Fruit fly (Drosophila melanogaster) whole organism, embryonic: Measurements from ENCODE around the gene Ugt35A1.

Experiments used
- Aef1 ChIP-seq: fragments of 200-800 bp; sonication (Bioruptor generic); IDR thresholded peaks from 3 replicates; pipeline ENCODE4 v1.3.6; 2022; ENCODE audit warnings: missing biosample characterization, missing genetic modification characterization
- CG10462 ChIP-seq: fragments of 200-800 bp; sonication (Bioruptor generic); optimal IDR thresholded peaks from 2 replicates; lab custom pipeline; 2016; ENCODE audit warnings: missing biosample characterization, missing genetic modification characterization
- CG11085 ChIP-seq: fragments of 200-800 bp; sonication (Bioruptor generic); IDR thresholded peaks from 2 replicates; pipeline ENCODE4 v1.3.6; 2022; ENCODE audit warnings: missing biosample characterization, missing genetic modification characterization
- CG12104 ChIP-seq: fragments of 200-800 bp; sonication (Bioruptor generic); optimal IDR thresholded peaks from 3 replicates; lab custom pipeline; 2016; ENCODE audit warnings: missing biosample characterization, missing genetic modification characterization
- CG12391 ChIP-seq: fragments of 200-800 bp; sonication (Bioruptor generic); optimal IDR thresholded peaks from 3 replicates; lab custom pipeline; 2018; ENCODE audit warnings: missing biosample characterization, mild to moderate bottlenecking, missing genetic modification characterization, moderate library complexity
- CG13123 ChIP-seq: fragments of 200-800 bp; sonication (Bioruptor generic); optimal IDR thresholded peaks from 2 replicates; lab custom pipeline; 2016; ENCODE audit warnings: missing biosample characterization, missing genetic modification characterization
- CG1647 ChIP-seq: fragments of 200-800 bp; sonication (Bioruptor generic); optimal IDR thresholded peaks from 3 replicates; lab custom pipeline; 2016; ENCODE audit warnings: missing biosample characterization, missing genetic modification characterization
- CG17568 ChIP-seq: fragments of 200-800 bp; sonication (Bioruptor generic); optimal IDR thresholded peaks from 2 replicates; lab custom pipeline; 2018; ENCODE audit warnings: missing biosample characterization, mild to moderate bottlenecking, missing genetic modification characterization, moderate library complexity
- CG18599 ChIP-seq: fragments of 200-800 bp; sonication (Bioruptor generic); optimal IDR thresholded peaks from 3 replicates; lab custom pipeline; 2017; ENCODE audit warnings: missing biosample characterization, missing genetic modification characterization, mild to moderate bottlenecking, moderate library complexity, missing genetic modification reagents
- CG31224 ChIP-seq: fragments of 200-800 bp; sonication (Bioruptor generic); IDR thresholded peaks from 2 replicates; pipeline ENCODE4 v1.3.6; 2022; ENCODE audit warnings: missing biosample characterization, missing genetic modification characterization
- CG32772 ChIP-seq: fragments of 200-800 bp; sonication (Bioruptor generic); IDR thresholded peaks from 2 replicates; pipeline ENCODE4 v1.3.6; 2022; ENCODE audit warnings: missing biosample characterization, missing genetic modification characterization
- CG3281 ChIP-seq: fragments of 200-800 bp; sonication (Bioruptor generic); optimal IDR thresholded peaks from 3 replicates; lab custom pipeline; 2017; ENCODE audit warnings: missing biosample characterization, mild to moderate bottlenecking, missing genetic modification characterization
- CG6272 ChIP-seq: fragments of 200-800 bp; sonication (Bioruptor generic); IDR thresholded peaks from 2 replicates; pipeline ENCODE4 v1.3.6; 2022; ENCODE audit warnings: missing biosample characterization, missing genetic modification characterization
- CG6791 ChIP-seq: fragments of 200-800 bp; sonication (Bioruptor generic); IDR thresholded peaks from 3 replicates; pipeline ENCODE4 v1.3.6; 2022; ENCODE audit warnings: missing biosample characterization, missing genetic modification characterization; ENCODE audit not compliant: partially characterized antibody
- CG7839 ChIP-seq: fragments of 200-800 bp; sonication (Bioruptor generic); optimal IDR thresholded peaks from 3 replicates; lab custom pipeline; 2018; ENCODE audit warnings: missing biosample characterization, mild to moderate bottlenecking, missing genetic modification characterization, moderate library complexity
- CG8765 ChIP-seq: fragments of 200-800 bp; sonication (Bioruptor generic); IDR thresholded peaks from 2 replicates; pipeline ENCODE4 v1.3.6; 2022; ENCODE audit warnings: missing biosample characterization, missing genetic modification characterization
- CG8924 ChIP-seq: fragments of 200-800 bp; optimal IDR thresholded peaks from 3 replicates; lab custom pipeline; 2019; ENCODE audit warnings: missing biosample characterization, mild to moderate bottlenecking, missing genetic modification characterization, moderate library complexity
- CG9932 ChIP-seq: fragments of 200-800 bp; sonication (Bioruptor generic); IDR thresholded peaks from 2 replicates; pipeline ENCODE4 v1.3.6; 2022; ENCODE audit warnings: missing biosample characterization, missing genetic modification characterization
- CTCF ChIP-seq: fragments of 200-800 bp; sonication (Bioruptor generic); optimal IDR thresholded peaks from 2 replicates; lab custom pipeline; 2017; ENCODE audit warnings: missing biosample characterization, mild to moderate bottlenecking, missing genetic modification characterization, moderate library complexity
- Fer3 ChIP-seq: fragments of 200-800 bp; sonication (Bioruptor generic); optimal IDR thresholded peaks from 2 replicates; lab custom pipeline; 2018; ENCODE audit warnings: missing biosample characterization, mild to moderate bottlenecking, missing genetic modification characterization, moderate library complexity
- Hey ChIP-seq: fragments of 200-800 bp; sonication (Bioruptor generic); optimal IDR thresholded peaks from 3 replicates; lab custom pipeline; 2018; ENCODE audit warnings: missing biosample characterization, mild to moderate bottlenecking, missing genetic modification characterization
- Hr51 ChIP-seq, 2 experiments: fragments of 200-800 bp; sonication (Bioruptor generic); optimal IDR thresholded peaks; 2 replicates in 1 of 2; 3 replicates in 1 of 2; lab custom pipeline; 2016 to 2018; ENCODE audit warnings: missing biosample characterization in 2 of 2, missing genetic modification characterization in 2 of 2, mild to moderate bottlenecking in 1 of 2, moderate library complexity in 1 of 2
- Myb ChIP-seq: fragments of 200-800 bp; sonication (Bioruptor generic); optimal IDR thresholded peaks from 2 replicates; lab custom pipeline; 2016; ENCODE audit warnings: missing biosample characterization, missing genetic modification characterization
- NFAT ChIP-seq: fragments of 200-800 bp; sonication (Bioruptor generic); IDR thresholded peaks from 2 replicates; pipeline ENCODE4 v1.3.6; 2022; ENCODE audit warnings: missing biosample characterization, missing genetic modification characterization
- Nf-YB ChIP-seq: fragments of 200-800 bp; sonication (Bioruptor generic); optimal IDR thresholded peaks from 3 replicates; lab custom pipeline; 2019; ENCODE audit warnings: missing biosample characterization, mild to moderate bottlenecking, missing genetic modification characterization, moderate library complexity
- Ptx1 ChIP-seq: fragments of 200-800 bp; sonication (Bioruptor generic); IDR thresholded peaks from 2 replicates; pipeline ENCODE4 v1.3.6; 2022; ENCODE audit warnings: missing biosample characterization, missing genetic modification characterization
- Sin3A ChIP-seq: fragments of >200 bp; optimal IDR thresholded peaks from 2 replicates; lab custom pipeline; 2018
- Spps ChIP-seq: fragments of 200-800 bp; sonication (Bioruptor generic); optimal IDR thresholded peaks from 2 replicates; lab custom pipeline; 2018; ENCODE audit warnings: missing biosample characterization, mild to moderate bottlenecking, missing genetic modification characterization
- Taf1 ChIP-seq: fragments of 200-800 bp; sonication (Bioruptor generic); IDR thresholded peaks from 2 replicates; pipeline ENCODE4 v1.3.6; 2022; ENCODE audit warnings: missing biosample characterization, missing genetic modification characterization
- Vsx1 ChIP-seq: fragments of 200-800 bp; sonication (Bioruptor generic); optimal IDR thresholded peaks from 2 replicates; lab custom pipeline; 2017; ENCODE audit warnings: missing biosample characterization, mild to moderate bottlenecking, missing genetic modification characterization, missing genetic modification reagents
- al ChIP-seq: fragments of 200-800 bp; sonication (Bioruptor generic); IDR thresholded peaks from 2 replicates; pipeline ENCODE4 v1.3.6; 2022; ENCODE audit warnings: missing biosample characterization, missing genetic modification characterization
- btn ChIP-seq: fragments of 200-800 bp; sonication (Bioruptor generic); optimal IDR thresholded peaks from 2 replicates; lab custom pipeline; 2016; ENCODE audit warnings: missing biosample characterization, missing genetic modification characterization
- caup ChIP-seq: fragments of 200-800 bp; sonication (Bioruptor generic); optimal IDR thresholded peaks from 3 replicates; lab custom pipeline; 2017; ENCODE audit warnings: missing biosample characterization, mild to moderate bottlenecking, missing genetic modification characterization, moderate library complexity; ENCODE audit not compliant: severe bottlenecking
- ci ChIP-seq: fragments of 200-800 bp; sonication (Bioruptor generic); IDR thresholded peaks from 3 replicates; pipeline ENCODE4 v1.3.6; 2022; ENCODE audit warnings: missing biosample characterization, missing genetic modification characterization
- corto ChIP-seq: fragments of 200-800 bp; sonication (Bioruptor generic); optimal IDR thresholded peaks from 2 replicates; lab custom pipeline; 2016; ENCODE audit warnings: missing biosample characterization, mild to moderate bottlenecking, missing genetic modification characterization, moderate library complexity
- cwo ChIP-seq: fragments of 200-800 bp; sonication (Bioruptor generic); optimal IDR thresholded peaks from 3 replicates; lab custom pipeline; 2017; ENCODE audit warnings: missing biosample characterization, missing genetic modification characterization, mild to moderate bottlenecking, moderate library complexity, missing genetic modification reagents
- grn ChIP-seq: fragments of 200-800 bp; sonication (Bioruptor generic); optimal IDR thresholded peaks from 3 replicates; lab custom pipeline; 2017; ENCODE audit warnings: missing biosample characterization, missing genetic modification characterization
- kah ChIP-seq: fragments of 200-800 bp; sonication (Bioruptor generic); optimal IDR thresholded peaks from 2 replicates; lab custom pipeline; 2018; ENCODE audit warnings: missing biosample characterization, mild to moderate bottlenecking, missing genetic modification characterization
- lbe ChIP-seq: fragments of 200-800 bp; sonication (Bioruptor generic); optimal IDR thresholded peaks from 2 replicates; lab custom pipeline; 2016; ENCODE audit warnings: missing biosample characterization, mild to moderate bottlenecking, missing genetic modification characterization
- pum ChIP-seq: fragments of 200-800 bp; sonication (Bioruptor generic); optimal IDR thresholded peaks from 2 replicates; lab custom pipeline; 2016; ENCODE audit warnings: missing biosample characterization, missing genetic modification characterization
- sc ChIP-seq, 3 experiments: fragments of >200 bp in 2 of 3; fragments of 200-800 bp in 1 of 3; sonication (Bioruptor generic) in 1 of 3; optimal IDR thresholded peaks; 2 replicates in 2 of 3; 3 replicates in 1 of 3; lab custom pipeline; 2017; ENCODE audit warnings: mild to moderate bottlenecking in 1 of 3, missing biosample characterization in 1 of 3, missing genetic modification characterization in 1 of 3, missing genetic modification reagents in 1 of 3
- usp ChIP-seq: fragments of >200 bp; optimal IDR thresholded peaks from 2 replicates; lab custom pipeline; 2017; ENCODE audit warnings: missing biosample characterization, missing genetic modification characterization
- wor ChIP-seq: fragments of 200-800 bp; sonication (Bioruptor generic); IDR thresholded peaks from 2 replicates; pipeline ENCODE4 v1.3.6; 2022; ENCODE audit warnings: missing biosample characterization, missing genetic modification characterization

Ugt35A1 gene

dm6 chr3R:11153799-11154273 is 18.6 kb downstream of the Ugt35A1 start, which contains the start of gene Ugt302K1 (continued):
- TF ChIP-seq cwo (GFP tag; lab: Kevin White, UChicago) (peak; percentile 37), wor (GFP tag; lab: Robert Waterston, UW) (no peak), CG18599 (peak; percentile 66), Myb (no peak), pum (no peak), Spps (no peak), CG8765 (no peak; the same call in 1 of the 2 replicates), Hey (tag; lab: Kevin White, UChicago) (no peak), Sin3A (lab: Kevin White, UChicago) (no peak), CG7839 (tag; lab: Kevin White, UChicago) (peak; percentile 47), CG12104 (GFP tag; lab: Kevin White, UChicago) (no peak), CG32772 (GFP tag; lab: Robert Waterston, UW) (no peak), CG3281 (peak; percentile 56), CG9932 (GFP tag; lab: Robert Waterston, UW) (no peak; the same call in 1 of the 2 replicates), al (GFP tag; lab: Robert Waterston, UW) (peak; percentile 56; the same call in 1 of the 2 replicates), CTCF (no peak), caup (GFP tag; lab: Kevin White, UChicago) (peak; percentile 1), CG13123 (GFP tag; lab: Kevin White, UChicago) (no peak), lbe (peak; percentile 58), Vsx1 (GFP tag; lab: Kevin White, UChicago) (no peak), Hr51 (GFP tag; optimal IDR thresholded peaks at IDR 0.05; lab: Kevin White, UChicago) (peak in 1 of 2 experiments; percentile 2), CG31224 (GFP tag; lab: Robert Waterston, UW) (0 out of 2 replicates have a peak, but pooled peaks have one; percentile 22), corto (GFP tag; lab: Kevin White, UChicago) (peak; percentile 57), CG12391 (tag; lab: Kevin White, UChicago) (no peak), btn (GFP tag; lab: Kevin White, UChicago) (no peak), CG17568 (GFP tag; lab: Kevin White, UChicago) (no peak), CG11085 (GFP tag; lab: Robert Waterston, UW) (0 out of 2 replicates have a peak, but pooled peaks have one; percentile 30), Ptx1 (peak; percentile 43; the same call in 1 of the 2 replicates), CG10462 (GFP tag; lab: Kevin White, UChicago) (no peak), CG6272 (GFP tag; lab: Robert Waterston, UW) (no peak), NFAT (GFP tag; lab: Robert Waterston, UW) (peak; percentile 35; the same call in 1 of the 2 replicates), Fer3 (tag; lab: Kevin White, UChicago) (peak; percentile 33), sc (optimal IDR thresholded peaks at IDR 0.05; lab: Kevin White, UChicago) (no peak), sc (GFP tag; optimal IDR thresholded peaks at IDR 0.05; lab: Kevin White, UChicago) (no peak), Taf1 (peak; percentile 32; the same call in 1 of the 2 replicates), Nf-YB (no peak), Aef1 (GFP tag; lab: Robert Waterston, UW) (peak; percentile 10; the same call in 1 of the 3 replicates), kah (GFP tag; lab: Kevin White, UChicago) (no peak), ci (no peak), CG1647 (no peak), CG6791 (no peak), grn (GFP tag; lab: Kevin White, UChicago) (no peak), CG8924 (tag; lab: Kevin White, UChicago) (no peak), usp (no peak)
